Fruit fly (Drosophila melanogaster) whole organism, embryonic: ENCODE results near the gene da.

Experiments
- CG10321 ChIP-seq: fragments of 200-800 bp; sonication (Bioruptor generic); IDR thresholded peaks from 2 replicates; pipeline ENCODE4 v1.3.6; 2022; ENCODE audit warnings: missing biosample characterization, missing genetic modification characterization
- CG11085 ChIP-seq: fragments of 200-800 bp; sonication (Bioruptor generic); IDR thresholded peaks from 2 replicates; pipeline ENCODE4 v1.3.6; 2022; ENCODE audit warnings: missing biosample characterization, missing genetic modification characterization
- CG11695 ChIP-seq: fragments of 200-800 bp; sonication (Bioruptor generic); IDR thresholded peaks from 3 replicates; pipeline ENCODE4 v1.3.6; 2022; ENCODE audit warnings: missing biosample characterization, missing genetic modification characterization
- CG1233 ChIP-seq: fragments of 200-800 bp; sonication (Bioruptor generic); optimal IDR thresholded peaks from 4 replicates; lab custom pipeline; 2018; ENCODE audit warnings: missing biosample characterization, mild to moderate bottlenecking, missing genetic modification characterization
- CG14667 ChIP-seq: fragments of 200-800 bp; sonication (Bioruptor generic); IDR thresholded peaks from 2 replicates; pipeline ENCODE4 v1.3.6; 2022; ENCODE audit warnings: missing biosample characterization, missing genetic modification characterization
- CG17912 ChIP-seq: fragments of 200-800 bp; sonication (Bioruptor generic); optimal IDR thresholded peaks from 2 replicates; lab custom pipeline; 2018; ENCODE audit warnings: missing biosample characterization, mild to moderate bottlenecking, missing genetic modification characterization
- CG31441 ChIP-seq: fragments of 200-800 bp; sonication (Bioruptor generic); IDR thresholded peaks from 2 replicates; pipeline ENCODE4 v1.3.6; 2022; ENCODE audit warnings: missing biosample characterization, missing genetic modification characterization
- CG3281 ChIP-seq: fragments of 200-800 bp; sonication (Bioruptor generic); optimal IDR thresholded peaks from 3 replicates; lab custom pipeline; 2017; ENCODE audit warnings: missing biosample characterization, mild to moderate bottlenecking, missing genetic modification characterization
- CG3726 ChIP-seq: fragments of 200-800 bp; sonication (Bioruptor generic); IDR thresholded peaks from 3 replicates; pipeline ENCODE4, ENCODE4 v1.3.6; 2022; ENCODE audit warnings: missing biosample characterization, missing genetic modification characterization
- CG4360 ChIP-seq: fragments of 200-800 bp; sonication (Bioruptor generic); IDR thresholded peaks from 2 replicates; pipeline ENCODE4 v1.3.6; 2022; ENCODE audit warnings: missing biosample characterization, missing genetic modification characterization
- CG43689 ChIP-seq: fragments of 200-800 bp; sonication (Bioruptor generic); IDR thresholded peaks from 2 replicates; pipeline ENCODE4 v1.3.6; 2022; ENCODE audit warnings: missing biosample characterization, missing genetic modification characterization
- CG4404 ChIP-seq: fragments of 200-800 bp; sonication (Bioruptor generic); IDR thresholded peaks from 2 replicates; pipeline ENCODE4 v1.3.6; 2022; ENCODE audit warnings: missing biosample characterization, missing genetic modification characterization
- CG8765 ChIP-seq: fragments of 200-800 bp; sonication (Bioruptor generic); IDR thresholded peaks from 2 replicates; pipeline ENCODE4 v1.3.6; 2022; ENCODE audit warnings: missing biosample characterization, missing genetic modification characterization
- CG8944 ChIP-seq: fragments of 200-800 bp; sonication (Bioruptor generic); optimal IDR thresholded peaks from 3 replicates; lab custom pipeline; 2016; ENCODE audit warnings: missing biosample characterization, missing genetic modification characterization
- CG9437 ChIP-seq: fragments of 200-800 bp; sonication (Bioruptor generic); optimal IDR thresholded peaks from 2 replicates; lab custom pipeline; 2018; ENCODE audit warnings: missing biosample characterization, mild to moderate bottlenecking, missing genetic modification characterization
- CG9932 ChIP-seq: fragments of 200-800 bp; sonication (Bioruptor generic); IDR thresholded peaks from 2 replicates; pipeline ENCODE4 v1.3.6; 2022; ENCODE audit warnings: missing biosample characterization, missing genetic modification characterization
- CTCF ChIP-seq: fragments of 200-800 bp; sonication (Bioruptor generic); optimal IDR thresholded peaks from 2 replicates; lab custom pipeline; 2017; ENCODE audit warnings: missing biosample characterization, mild to moderate bottlenecking, missing genetic modification characterization, moderate library complexity
- Camta ChIP-seq: fragments of 200-800 bp; sonication (Bioruptor generic); optimal IDR thresholded peaks from 2 replicates; lab custom pipeline; 2016; ENCODE audit warnings: missing biosample characterization, missing genetic modification characterization
- Doc3 ChIP-seq: fragments of 200-800 bp; sonication (Bioruptor generic); IDR thresholded peaks from 3 replicates; pipeline ENCODE4 v1.3.6; 2022; ENCODE audit warnings: missing biosample characterization, missing genetic modification characterization; ENCODE audit not compliant: partially characterized antibody
- Fer1 ChIP-seq: fragments of 200-800 bp; sonication (Bioruptor generic); optimal IDR thresholded peaks from 2 replicates; lab custom pipeline; 2017; ENCODE audit warnings: missing biosample characterization, mild to moderate bottlenecking, missing genetic modification characterization
- H2.0 ChIP-seq: fragments of 200-800 bp; sonication (Bioruptor generic); IDR thresholded peaks from 2 replicates; pipeline ENCODE4 v1.3.6; 2022; ENCODE audit warnings: missing biosample characterization, missing genetic modification characterization
- HLHmδ ChIP-seq: fragments of 200-800 bp; sonication (Bioruptor generic); optimal IDR thresholded peaks from 2 replicates; lab custom pipeline; 2018; ENCODE audit warnings: missing biosample characterization, mild to moderate bottlenecking, missing genetic modification characterization, moderate library complexity
- HmgD ChIP-seq: fragments of 200-800 bp; sonication (Bioruptor generic); optimal IDR thresholded peaks from 3 replicates; lab custom pipeline; 2016; ENCODE audit warnings: missing biosample characterization, missing genetic modification characterization
- MBD-R2 ChIP-seq: fragments of 200-800 bp; sonication (Bioruptor generic); IDR thresholded peaks from 2 replicates; pipeline ENCODE4 v1.3.6; 2022; ENCODE audit warnings: missing biosample characterization, missing genetic modification characterization
- Meics ChIP-seq: fragments of 200-800 bp; sonication (Bioruptor generic); optimal IDR thresholded peaks from 2 replicates; lab custom pipeline; 2017; ENCODE audit warnings: missing biosample characterization, mild to moderate bottlenecking, missing genetic modification characterization
- Myb ChIP-seq: fragments of 200-800 bp; sonication (Bioruptor generic); optimal IDR thresholded peaks from 2 replicates; lab custom pipeline; 2016; ENCODE audit warnings: missing biosample characterization, missing genetic modification characterization
- Oaz ChIP-seq: fragments of 200-800 bp; sonication (Bioruptor generic); IDR thresholded peaks from 2 replicates; pipeline ENCODE4 v1.3.6; 2022; ENCODE audit warnings: missing biosample characterization, missing genetic modification characterization
- Sox102F ChIP-seq: fragments of 200-800 bp; sonication (Bioruptor generic); optimal IDR thresholded peaks from 2 replicates; lab custom pipeline; 2018; ENCODE audit warnings: missing biosample characterization, mild to moderate bottlenecking, missing genetic modification characterization, moderate library complexity
- Xrp1 ChIP-seq: fragments of 200-800 bp; sonication (Bioruptor generic); IDR thresholded peaks from 2 replicates; pipeline ENCODE4 v1.3.6; 2022; ENCODE audit warnings: missing biosample characterization, missing genetic modification characterization
- abd-A ChIP-seq: fragments of 200-800 bp; sonication (Bioruptor generic); optimal IDR thresholded peaks from 3 replicates; lab custom pipeline; 2019; ENCODE audit warnings: missing biosample characterization, mild to moderate bottlenecking, missing genetic modification characterization, moderate library complexity
- bcd ChIP-seq: fragments of 200-800 bp; sonication (Bioruptor generic); optimal IDR thresholded peaks from 2 replicates; lab custom pipeline; 2017; ENCODE audit warnings: missing biosample characterization, mild to moderate bottlenecking, missing genetic modification characterization
- cas ChIP-seq: fragments of 200-800 bp; sonication (Bioruptor generic); IDR thresholded peaks from 2 replicates; pipeline ENCODE4 v1.3.6; 2022; ENCODE audit warnings: missing biosample characterization, missing genetic modification characterization
- chm ChIP-seq: fragments of 200-800 bp; sonication (Bioruptor generic); IDR thresholded peaks from 2 replicates; pipeline ENCODE4 v1.3.6; 2022; ENCODE audit warnings: missing biosample characterization, missing genetic modification characterization
- ci ChIP-seq: fragments of 200-800 bp; sonication (Bioruptor generic); IDR thresholded peaks from 3 replicates; pipeline ENCODE4 v1.3.6; 2022; ENCODE audit warnings: missing biosample characterization, missing genetic modification characterization
- da ChIP-seq: fragments of 200-800 bp; sonication (Bioruptor generic); optimal IDR thresholded peaks from 2 replicates; lab custom pipeline; 2016; ENCODE audit warnings: missing biosample characterization, missing genetic modification characterization
- fd96Cb ChIP-seq: fragments of 200-800 bp; sonication (Bioruptor generic); optimal IDR thresholded peaks from 2 replicates; lab custom pipeline; 2018; ENCODE audit warnings: missing biosample characterization, mild to moderate bottlenecking, missing genetic modification characterization, moderate library complexity
- ftz-f1 ChIP-seq: fragments of 200-800 bp; sonication (Bioruptor generic); optimal IDR thresholded peaks from 2 replicates; lab custom pipeline; 2016; ENCODE audit warnings: missing biosample characterization, missing genetic modification characterization
- gem ChIP-seq: fragments of 200-800 bp; sonication (Bioruptor generic); optimal IDR thresholded peaks from 2 replicates; lab custom pipeline; 2019; ENCODE audit warnings: missing biosample characterization, mild to moderate bottlenecking, missing genetic modification characterization, moderate library complexity
- luna ChIP-seq: fragments of 200-800 bp; sonication (Bioruptor generic); optimal IDR thresholded peaks from 2 replicates; lab custom pipeline; 2016; ENCODE audit warnings: missing biosample characterization, missing genetic modification characterization
- mirr ChIP-seq: fragments of 200-800 bp; sonication (Bioruptor generic); optimal IDR thresholded peaks from 3 replicates; lab custom pipeline; 2018; ENCODE audit warnings: missing biosample characterization, mild to moderate bottlenecking, missing genetic modification characterization
- org-1 ChIP-seq: fragments of 200-800 bp; sonication (Bioruptor generic); optimal IDR thresholded peaks from 2 replicates; lab custom pipeline; 2017; ENCODE audit warnings: missing biosample characterization, missing genetic modification characterization
- pfk ChIP-seq: fragments of 200-800 bp; sonication (Bioruptor generic); optimal IDR thresholded peaks from 2 replicates; lab custom pipeline; 2018; ENCODE audit warnings: missing biosample characterization, mild to moderate bottlenecking, missing genetic modification characterization, moderate library complexity
- psq ChIP-seq: fragments of 200-800 bp; sonication (Bioruptor generic); optimal IDR thresholded peaks from 2 replicates; lab custom pipeline; 2017; ENCODE audit warnings: missing biosample characterization, missing genetic modification characterization
- sens-2 ChIP-seq: fragments of 200-800 bp; sonication (Bioruptor generic); IDR thresholded peaks from 2 replicates; pipeline ENCODE4 v1.3.6; 2022; ENCODE audit warnings: missing biosample characterization, missing genetic modification characterization
- sima ChIP-seq: fragments of 200-800 bp; sonication (Bioruptor generic); optimal IDR thresholded peaks from 2 replicates; lab custom pipeline; 2016; ENCODE audit warnings: missing biosample characterization, missing genetic modification characterization
- sna ChIP-seq: fragments of 200-800 bp; sonication (Bioruptor generic); IDR thresholded peaks from 2 replicates; pipeline ENCODE4 v1.3.6; 2022; ENCODE audit warnings: missing biosample characterization, missing genetic modification characterization; ENCODE audit not compliant: partially characterized antibody
- sob ChIP-seq: fragments of 200-800 bp; sonication (Bioruptor generic); IDR thresholded peaks from 2 replicates; pipeline ENCODE4 v1.3.6; 2022; ENCODE audit warnings: missing biosample characterization, missing genetic modification characterization
- tup ChIP-seq: fragments of 200-800 bp; sonication (Bioruptor generic); optimal IDR thresholded peaks from 2 replicates; lab custom pipeline; 2016; ENCODE audit warnings: missing biosample characterization, mild to moderate bottlenecking, missing genetic modification characterization, moderate library complexity
- tx ChIP-seq: fragments of 200-800 bp; sonication (Bioruptor generic); optimal IDR thresholded peaks from 2 replicates; lab custom pipeline; 2016; ENCODE audit warnings: missing biosample characterization, missing genetic modification characterization
- wek ChIP-seq: fragments of 200-800 bp; sonication (Bioruptor generic); optimal IDR thresholded peaks from 3 replicates; lab custom pipeline; 2018; ENCODE audit warnings: missing biosample characterization, mild to moderate bottlenecking, missing genetic modification characterization, moderate library complexity
- z ChIP-seq: fragments of 200-800 bp; sonication (Bioruptor generic); IDR thresholded peaks from 3 replicates; pipeline ENCODE4 v1.3.6; 2022; ENCODE audit warnings: missing biosample characterization, missing genetic modification characterization
- zfh1 ChIP-seq: fragments of 200-800 bp; sonication (Bioruptor generic); IDR thresholded peaks from 3 replicates; pipeline ENCODE4 v1.3.6; 2022; ENCODE audit warnings: missing biosample characterization, missing genetic modification characterization

The da gene

DNA sequence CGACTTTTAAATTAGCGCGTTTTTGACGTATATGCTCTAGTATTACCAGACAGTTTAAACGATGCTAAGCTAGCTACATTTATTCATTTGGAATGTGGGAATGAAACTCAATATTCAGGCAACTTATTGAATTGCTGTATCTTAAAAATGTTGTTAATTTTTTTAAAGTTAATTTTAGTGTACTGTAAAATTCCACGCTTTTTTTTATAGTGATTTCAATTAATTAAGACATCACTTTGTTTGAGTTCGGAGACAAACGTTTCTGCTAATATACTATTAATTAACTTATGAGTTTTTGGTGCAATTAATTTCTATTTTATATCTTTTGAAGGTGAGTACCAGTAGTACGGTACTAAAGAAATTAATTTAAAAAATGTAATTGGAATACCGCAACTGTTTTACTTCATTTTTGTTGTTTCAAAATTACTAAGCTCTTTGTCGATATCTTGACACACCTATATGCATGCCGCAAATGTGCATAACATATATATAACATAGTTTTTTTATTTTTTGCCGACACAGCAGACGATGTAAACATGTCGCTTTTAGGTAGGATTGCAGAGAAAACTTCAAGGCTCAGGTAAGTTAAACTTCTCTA lies 1.6 kb upstream of the da start, which contains the start of the genes Cdk1 and mRpS7 (continued):
- 0 out of 2 replicates have a peak, but pooled peaks have one; percentile 20 for TF ChIP-seq sens-2 (GFP tag; lab: Robert Waterston, UW)
- peak; percentile 35; the same call in 1 of the 2 replicates for TF ChIP-seq CG9932 (GFP tag; lab: Robert Waterston, UW)
- TF ChIP-seq CG9437: peak; percentile 80
- peak; percentile 45 for TF ChIP-seq Oaz
- peak; percentile 73 for TF ChIP-seq zfh1
- TF ChIP-seq sob: peak; percentile 54; the same call in 1 of the 2 replicates
- TF ChIP-seq Myb (GFP tag; lab: Kevin White, UChicago): peak; percentile 40
- TF ChIP-seq Fer1 (GFP tag; lab: Kevin White, UChicago): peak; percentile 32
- TF ChIP-seq CG17912: no peak
- TF ChIP-seq psq: no peak
- 0 out of 3 replicates have a peak, but pooled peaks have one; percentile 54 for TF ChIP-seq CG3726 (GFP tag; lab: Robert Waterston, UW)
- TF ChIP-seq tup: no peak
- peak; percentile 68 for TF ChIP-seq chm
- TF ChIP-seq CG3281 (GFP tag; lab: Kevin White, UChicago): peak; percentile 75
- TF ChIP-seq CG4404 (GFP tag; lab: Robert Waterston, UW): peak; percentile 48
- TF ChIP-seq abd-A (tag; lab: Kevin White, UChicago): no peak
- TF ChIP-seq CG4360 (GFP tag; lab: Robert Waterston, UW): no peak
- peak; percentile 90 for TF ChIP-seq pfk (GFP tag; lab: Kevin White, UChicago)
- peak; percentile 77 for TF ChIP-seq fd96Cb (tag; lab: Kevin White, UChicago)
- TF ChIP-seq cas: no peak
- TF ChIP-seq da (GFP tag; lab: Kevin White, UChicago): peak; percentile 34
- peak; percentile 57 for TF ChIP-seq Camta (GFP tag; lab: Kevin White, UChicago)
- peak; percentile 66 for TF ChIP-seq CG1233
- TF ChIP-seq CG8944 (GFP tag; lab: Kevin White, UChicago): peak; percentile 42
- no peak for TF ChIP-seq luna
- TF ChIP-seq CG43689 (GFP tag; lab: Robert Waterston, UW): no peak
- peak; percentile 69 for TF ChIP-seq Xrp1 (GFP tag; lab: Robert Waterston, UW)
- TF ChIP-seq HmgD (GFP tag; lab: Kevin White, UChicago): peak; percentile 36
- TF ChIP-seq CG11695: peak; percentile 70
- no peak for TF ChIP-seq CG11085 (GFP tag; lab: Robert Waterston, UW)
- peak; percentile 82; the same call in 2 of the 3 replicates for TF ChIP-seq ci (GFP tag; lab: Robert Waterston, UW)
- peak; percentile 57 for TF ChIP-seq wek
- no peak for TF ChIP-seq sima (GFP tag; lab: Kevin White, UChicago)
- TF ChIP-seq tx (GFP tag; lab: Kevin White, UChicago): peak; percentile 44
- no peak for TF ChIP-seq ftz-f1 (GFP tag; lab: Kevin White, UChicago)
- peak; percentile 60; the same call in 1 of the 2 replicates for TF ChIP-seq CG8765 (GFP tag; lab: Robert Waterston, UW)
- TF ChIP-seq sna (GFP tag; lab: Robert Waterston, UW): no peak
- TF ChIP-seq MBD-R2: 0 out of 2 replicates have a peak, but pooled peaks have one; percentile 18
- peak; percentile 71 for TF ChIP-seq bcd (GFP tag; lab: Kevin White, UChicago)
- peak; percentile 90 for TF ChIP-seq gem (tag; lab: Kevin White, UChicago)
- TF ChIP-seq CG14667 (GFP tag; lab: Robert Waterston, UW): no peak; the same call in 1 of the 2 replicates
- no peak for TF ChIP-seq org-1 (GFP tag; lab: Kevin White, UChicago)
- no peak for TF ChIP-seq Sox102F (GFP tag; lab: Kevin White, UChicago)
- TF ChIP-seq CG10321 (GFP tag; lab: Robert Waterston, UW): no peak
- no peak for TF ChIP-seq HLHmδ
- no peak for TF ChIP-seq Doc3
- TF ChIP-seq z (GFP tag; lab: Robert Waterston, UW): no peak
- TF ChIP-seq CTCF (GFP tag; lab: Kevin White, UChicago): no peak
- TF ChIP-seq mirr (GFP tag; lab: Kevin White, UChicago): no peak
- TF ChIP-seq CG31441 (GFP tag; lab: Robert Waterston, UW): peak; percentile 85
- peak; percentile 79 for TF ChIP-seq Meics (GFP tag; lab: Kevin White, UChicago)
- TF ChIP-seq H2.0 (GFP tag; lab: Robert Waterston, UW): peak; percentile 76
